Worm (Caenorhabditis elegans) whole organism, L2 larva: ENCODE measurements around the gene mpst-3.

Experiments used
- C34F6.9 ChIP-seq: fragments of 150-350 bp; optimal IDR thresholded peaks from 2 replicates; lab custom pipeline; 2014; ENCODE audit warnings: missing biosample characterization, missing genetic modification characterization
- R02D3.7 ChIP-seq: fragments of 150-350 bp; optimal IDR thresholded peaks from 2 replicates; lab custom pipeline; 2014; ENCODE audit warnings: missing biosample characterization, missing genetic modification characterization
- ZK546.5 ChIP-seq: sonication (generic microtip); optimal IDR thresholded peaks from 2 replicates; lab custom pipeline; 2017; ENCODE audit warnings: missing biosample characterization, missing genetic modification characterization
- alr-1 ChIP-seq: fragments of 150-350 bp; optimal IDR thresholded peaks from 2 replicates; lab custom pipeline; 2014; ENCODE audit warnings: missing biosample characterization, missing genetic modification characterization
- aly-2 ChIP-seq: fragments of 150-350 bp; optimal IDR thresholded peaks from 2 replicates; lab custom pipeline; 2014; ENCODE audit warnings: missing biosample characterization, missing genetic modification characterization
- ama-1 ChIP-seq: fragments of 150-350 bp; optimal IDR thresholded peaks from 2 replicates; lab custom pipeline; 2018; ENCODE audit warnings: inconsistent platforms
- blmp-1 ChIP-seq: sonication (generic microtip); optimal IDR thresholded peaks from 2 replicates; lab custom pipeline; 2017; ENCODE audit warnings: missing genetic modification characterization, mild to moderate bottlenecking, missing compliant biosample characterization, antibody characterized with exemption, moderate library complexity; ENCODE audit not compliant: insufficient read depth
- ceh-16 ChIP-seq: fragments of 150-350 bp; optimal IDR thresholded peaks from 2 replicates; lab custom pipeline; 2014; ENCODE audit warnings: missing biosample characterization, missing genetic modification characterization
- ceh-82 ChIP-seq: fragments of 150-350 bp; optimal IDR thresholded peaks from 2 replicates; lab custom pipeline; 2014; ENCODE audit warnings: missing biosample characterization, missing genetic modification characterization
- crh-2 ChIP-seq: sonication (generic microtip); optimal IDR thresholded peaks from 2 replicates; lab custom pipeline; 2017; ENCODE audit warnings: missing biosample characterization, missing genetic modification characterization
- elt-1 ChIP-seq: fragments of 150-350 bp; optimal IDR thresholded peaks from 2 replicates; lab custom pipeline; 2014; ENCODE audit warnings: missing biosample characterization, missing genetic modification characterization
- elt-3 ChIP-seq: sonication (generic microtip); optimal IDR thresholded peaks from 2 replicates; lab custom pipeline; 2017; ENCODE audit warnings: missing biosample characterization, missing genetic modification characterization
- fos-1 ChIP-seq: fragments of 150-350 bp; optimal IDR thresholded peaks from 2 replicates; lab custom pipeline; 2014; ENCODE audit warnings: missing biosample characterization, missing genetic modification characterization
- gmeb-1 ChIP-seq: fragments of 150-350 bp; optimal IDR thresholded peaks from 2 replicates; lab custom pipeline; 2014; ENCODE audit warnings: missing biosample characterization, missing genetic modification characterization
- lin-13 ChIP-seq: fragments of 150-350 bp; optimal IDR thresholded peaks from 2 replicates; lab custom pipeline; 2014; ENCODE audit warnings: missing biosample characterization, missing genetic modification reagents, missing genetic modification characterization
- lin-39 ChIP-seq: fragments of 150-350 bp; optimal IDR thresholded peaks from 2 replicates; lab custom pipeline; 2014; ENCODE audit warnings: missing biosample characterization, missing genetic modification reagents, missing genetic modification characterization
- lsy-2 ChIP-seq, 2 experiments: fragments of 150-350 bp in 1 of 2; sonication (generic microtip) in 1 of 2; optimal IDR thresholded peaks; 2 replicates each; lab custom pipeline; 2014 to 2017; ENCODE audit warnings: missing biosample characterization in 2 of 2, missing genetic modification characterization in 2 of 2
- mab-5 ChIP-seq: fragments of 150-350 bp; optimal IDR thresholded peaks from 2 replicates; lab custom pipeline; 2014; ENCODE audit warnings: missing biosample characterization, missing genetic modification characterization
- mdl-1 ChIP-seq, 2 experiments: fragments of 150-350 bp in 1 of 2; sonication (generic microtip) in 1 of 2; optimal IDR thresholded peaks; 2 replicates each; lab custom pipeline; 2017; ENCODE audit warnings: missing biosample characterization in 2 of 2, missing genetic modification characterization in 2 of 2
- nhr-10 ChIP-seq: sonication (generic microtip); optimal IDR thresholded peaks from 2 replicates; lab custom pipeline; 2017; ENCODE audit warnings: missing biosample characterization, missing genetic modification characterization
- nhr-11 ChIP-seq: fragments of 150-350 bp; optimal IDR thresholded peaks from 2 replicates; lab custom pipeline; 2014; ENCODE audit warnings: missing biosample characterization, missing genetic modification characterization
- nhr-12 ChIP-seq: fragments of 150-350 bp; optimal IDR thresholded peaks from 2 replicates; lab custom pipeline; 2014; ENCODE audit warnings: missing biosample characterization, missing genetic modification characterization
- nhr-21 ChIP-seq: fragments of 150-350 bp; optimal IDR thresholded peaks from 2 replicates; lab custom pipeline; 2014; ENCODE audit warnings: missing biosample characterization, missing genetic modification characterization
- nhr-23 ChIP-seq: fragments of 150-350 bp; optimal IDR thresholded peaks from 2 replicates; lab custom pipeline; 2014; ENCODE audit warnings: missing biosample characterization, missing genetic modification reagents, missing genetic modification characterization
- nhr-25 ChIP-seq: fragments of 150-350 bp; sonication (generic microtip); optimal IDR thresholded peaks from 3 replicates; lab custom pipeline; 2014; ENCODE audit warnings: missing biosample characterization, missing genetic modification characterization
- nhr-6 ChIP-seq: fragments of 150-350 bp; optimal IDR thresholded peaks from 2 replicates; lab custom pipeline; 2014; ENCODE audit warnings: missing biosample characterization, missing genetic modification characterization
- nhr-77 ChIP-seq: fragments of 150-350 bp; optimal IDR thresholded peaks from 2 replicates; lab custom pipeline; 2014; ENCODE audit warnings: missing biosample characterization, missing genetic modification characterization
- peb-1 ChIP-seq: fragments of 150-350 bp; optimal IDR thresholded peaks from 2 replicates; lab custom pipeline; 2014; ENCODE audit warnings: missing biosample characterization, missing genetic modification characterization
- skn-1 ChIP-seq: sonication (generic microtip); optimal IDR thresholded peaks from 2 replicates; lab custom pipeline; 2017; ENCODE audit warnings: missing biosample characterization, missing genetic modification characterization
- sma-3 ChIP-seq: sonication (generic microtip); optimal IDR thresholded peaks from 2 replicates; lab custom pipeline; 2016; ENCODE audit warnings: missing genetic modification reagents, missing genetic modification characterization, missing compliant biosample characterization
- sma-9 ChIP-seq, 2 experiments: fragments of 150-350 bp in 1 of 2; sonication (generic microtip) in 1 of 2; optimal IDR thresholded peaks; 2 replicates each; lab custom pipeline; 2014 to 2016; ENCODE audit warnings: missing genetic modification characterization in 2 of 2, mild to moderate bottlenecking in 1 of 2, missing biosample characterization in 1 of 2, missing compliant biosample characterization in 1 of 2, missing genetic modification reagents in 1 of 2, moderate library complexity in 1 of 2
- unc-55 ChIP-seq: fragments of 150-350 bp; sonication (generic microtip); optimal IDR thresholded peaks from 3 replicates; lab custom pipeline; 2014; ENCODE audit warnings: missing biosample characterization, missing genetic modification reagents, missing genetic modification characterization
- unc-62 ChIP-seq: fragments of 150-350 bp; optimal IDR thresholded peaks from 2 replicates; lab custom pipeline; 2014; ENCODE audit warnings: missing biosample characterization, missing genetic modification reagents, missing genetic modification characterization
- ztf-11 ChIP-seq: sonication (generic microtip); optimal IDR thresholded peaks from 2 replicates; lab custom pipeline; 2017; ENCODE audit warnings: missing biosample characterization, missing genetic modification characterization

Gene mpst-3

ce11 chrV:14943774-14944173 lies 48.3 kb downstream of the mpst-3 start:
- no peak for TF ChIP-seq elt-1 (tag; lab: Kevin White, UChicago)
- TF ChIP-seq nhr-6 (tag; lab: Kevin White, UChicago), result no peak
- TF ChIP-seq nhr-23 (tag; lab: Kevin White, UChicago), result no peak
- TF ChIP-seq ama-1 (lab: Kevin White, UChicago), result no peak
- no peak for TF ChIP-seq blmp-1 (tag; lab: Kevin White, UChicago)
- TF ChIP-seq ceh-16 (tag; lab: Kevin White, UChicago), result no peak
- TF ChIP-seq mab-5, result no peak
- no peak for TF ChIP-seq elt-3 (tag; lab: Kevin White, UChicago)
- no peak for TF ChIP-seq lin-39 (tag; lab: Kevin White, UChicago)
- no peak for TF ChIP-seq nhr-25 (tag; lab: Kevin White, UChicago)
- TF ChIP-seq nhr-77 (tag; lab: Kevin White, UChicago), result no peak
- no peak for TF ChIP-seq nhr-11 (tag; lab: Kevin White, UChicago)
- no peak for TF ChIP-seq nhr-12 (tag; lab: Kevin White, UChicago)
- no peak for TF ChIP-seq R02D3.7
- no peak for TF ChIP-seq unc-62

- TF ChIP-seq nhr-21 (tag; lab: Kevin White, UChicago) (no peak), lsy-2 (tag; optimal IDR thresholded peaks at IDR 0.05; lab: Kevin White, UChicago) (no peak), ztf-11 (no peak), lin-39 (tag; lab: Kevin White, UChicago) (no peak), aly-2 (tag; lab: Kevin White, UChicago) (no peak), nhr-11 (tag; lab: Kevin White, UChicago) (no peak), mdl-1 (tag; optimal IDR thresholded peaks at IDR 0.05; lab: Kevin White, UChicago) (no peak), peb-1 (no peak), gmeb-1 (tag; lab: Kevin White, UChicago) (no peak)
- TF ChIP-seq, all 48 proteins: peak for 0
Measured at ce11 chrV:14945124-14945523, 49.7 kb downstream of the mpst-3 start.

- TF ChIP-seq ama-1 (lab: Kevin White, UChicago) (no peak), nhr-77 (tag; lab: Kevin White, UChicago) (no peak), lin-13 (GFP tag; lab: Kevin White, UChicago) (no peak), lin-39 (tag; lab: Kevin White, UChicago) (no peak), alr-1 (tag; lab: Kevin White, UChicago) (no peak), unc-55 (no peak), ceh-16 (tag; lab: Kevin White, UChicago) (no peak), R02D3.7 (no peak), crh-2 (no peak), ceh-82 (tag; lab: Kevin White, UChicago) (no peak), blmp-1 (tag; lab: Kevin White, UChicago) (no peak), sma-3 (GFP tag; lab: Kevin White, UChicago) (no peak), ztf-11 (no peak), aly-2 (tag; lab: Kevin White, UChicago) (no peak), nhr-11 (tag; lab: Kevin White, UChicago) (no peak), C34F6.9 (tag; lab: Kevin White, UChicago) (no peak), peb-1 (no peak), elt-1 (tag; lab: Kevin White, UChicago) (no peak)
Measured at ce11 chrV:14945697-14946096, 50.2 kb downstream of the mpst-3 start, which contains the start of gene C30G7.3. TSS of gene C30G7.3 (minus strand) at chrV:14945704.

ce11 chrV:14947022-14947421 lies 51.6 kb downstream of the mpst-3 start, which contains the start of gene C30G7.4:
TSS of gene C30G7.4 (minus strand) at chrV:14947122.
- no peak for TF ChIP-seq ZK546.5 (tag; lab: Kevin White, UChicago)
- TF ChIP-seq C34F6.9 (tag; lab: Kevin White, UChicago), result no peak
- no peak for TF ChIP-seq ztf-11
- TF ChIP-seq nhr-77 (tag; lab: Kevin White, UChicago), result no peak
- TF ChIP-seq sma-9 (GFP tag; optimal IDR thresholded peaks at IDR 0.05; lab: Kevin White, UChicago), result no peak
- TF ChIP-seq sma-9 (tag; optimal IDR thresholded peaks at IDR 0.05; lab: Kevin White, UChicago), result no peak
- TF ChIP-seq elt-3 (tag; lab: Kevin White, UChicago), result no peak
- no peak for TF ChIP-seq mdl-1 (tag; optimal IDR thresholded peaks at IDR 0.05; lab: Kevin White, UChicago)
- TF ChIP-seq skn-1 (tag; lab: Kevin White, UChicago), result no peak
- no peak for TF ChIP-seq gmeb-1 (tag; lab: Kevin White, UChicago)
- no peak for TF ChIP-seq crh-2
- TF ChIP-seq sma-3 (GFP tag; lab: Kevin White, UChicago), result no peak
- no peak for TF ChIP-seq fos-1 (tag; lab: Kevin White, UChicago)
- TF ChIP-seq nhr-10 (tag; lab: Kevin White, UChicago), result no peak
